Worm (Caenorhabditis elegans) whole organism, L4/young adult: ENCODE data around the gene Y41D4B.1.

Experiments used
- W03F9.2 ChIP-seq: fragments of 150-350 bp; optimal IDR thresholded peaks from 2 replicates; lab custom pipeline; 2014; ENCODE audit warnings: missing biosample characterization, missing genetic modification characterization
- dao-5 ChIP-seq: sonication (generic microtip); optimal IDR thresholded peaks from 2 replicates; lab custom pipeline; 2016; ENCODE audit warnings: missing genotype, missing genetic modification characterization, moderate library complexity, missing compliant biosample characterization
- him-1 ChIP-seq: sonication (generic microtip); optimal IDR thresholded peaks from 2 replicates; lab custom pipeline; 2016; ENCODE audit warnings: missing genotype, missing genetic modification reagents, missing genetic modification characterization, missing compliant biosample characterization

DNA sequence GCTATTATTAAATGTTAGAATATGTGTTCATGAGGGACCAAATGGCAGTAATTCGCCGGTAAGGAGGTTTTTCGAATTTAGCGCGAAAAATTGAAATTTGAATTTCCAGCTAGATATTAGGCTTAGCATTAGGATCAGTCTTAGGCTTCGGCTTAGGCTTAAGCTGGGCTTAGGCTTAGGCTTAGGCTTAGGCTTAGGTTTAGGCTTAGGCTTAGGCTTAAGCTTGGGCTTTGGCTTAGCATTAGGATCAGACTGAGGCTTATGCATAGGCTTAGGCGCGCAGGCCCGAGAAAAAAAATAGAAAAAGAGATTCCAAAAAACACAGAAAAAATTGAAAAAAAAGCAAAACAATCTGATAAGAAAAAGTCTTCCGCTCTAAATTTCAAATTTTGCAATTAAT, 44.2 kb upstream of the Y41D4B.1 start:
- TF ChIP-seq dao-5 (tag; lab: Kevin White, UChicago) (no peak), him-1 (tag; lab: Kevin White, UChicago) (no peak), W03F9.2 (tag; lab: Kevin White, UChicago) (no peak)
